Fruit fly (Drosophila melanogaster): ENCODE results near the gene CG8173.

Gene CG8173

DNA sequence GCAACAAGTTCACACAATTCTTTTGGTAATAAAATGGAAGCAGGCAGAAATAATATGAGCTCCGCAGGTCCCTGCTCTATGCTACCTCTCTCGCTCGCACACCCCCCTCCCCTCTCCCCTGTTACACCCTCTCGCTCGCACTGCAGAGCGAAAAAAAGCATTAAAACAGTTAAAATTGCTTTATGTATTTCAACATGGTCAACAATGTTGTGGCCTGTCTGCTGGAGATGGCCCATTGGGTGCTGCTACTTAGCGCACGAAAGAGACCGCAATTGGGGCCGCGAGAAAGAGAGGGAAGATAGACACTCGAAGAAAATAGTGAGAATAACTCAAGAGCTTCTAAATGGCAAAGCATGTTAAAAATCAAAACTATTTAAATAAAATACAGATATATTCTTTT lies 18.9 kb upstream of the CG8173 start:
- TF ChIP-seq CG13204 (GFP tag; optimal IDR thresholded peaks at IDR 0.05): no peak
- TF ChIP-seq CG14655 (GFP tag; optimal IDR thresholded peaks at IDR 0.05): peak; percentile 32
- TF ChIP-seq CG9948 (tag; optimal IDR thresholded peaks at IDR 0.05): peak; percentile 13
- peak; percentile 25 for TF ChIP-seq CG8159 (tag; optimal IDR thresholded peaks at IDR 0.05)

DNA sequence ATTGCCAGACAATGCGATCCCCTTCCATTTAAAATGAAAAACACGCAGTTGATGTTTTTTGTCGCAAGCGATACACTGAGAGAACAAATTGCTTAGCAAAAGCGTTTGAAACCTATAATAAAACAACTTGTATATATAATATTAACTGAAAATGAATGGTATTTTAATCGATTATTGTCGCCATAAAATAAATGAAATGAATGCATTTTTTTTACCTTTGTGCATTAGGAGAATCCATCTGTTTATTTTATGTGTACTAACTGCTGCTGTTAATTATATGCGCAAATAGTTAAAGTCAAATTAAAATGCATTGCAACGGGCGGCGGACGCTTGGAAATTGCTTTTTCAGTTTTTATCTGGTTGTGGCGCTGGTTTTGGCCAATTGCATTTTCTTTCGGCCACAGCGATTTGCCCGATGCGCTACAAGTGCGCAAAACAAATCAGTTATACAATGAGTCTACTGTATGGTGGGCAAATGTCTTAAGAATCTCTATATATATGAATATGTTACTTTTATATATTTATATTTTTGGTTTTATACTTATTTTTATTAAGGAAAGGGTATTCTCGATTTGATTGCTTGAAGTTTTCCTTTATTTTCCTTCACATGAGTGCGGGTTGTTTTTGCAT lies 17.2 kb upstream of the CG8173 start:
- TF ChIP-seq CG17806 (tag; optimal IDR thresholded peaks at IDR 0.05) (peak; percentile 57), gl (tag; optimal IDR thresholded peaks at IDR 0.05) (no peak), EcR (GFP tag; optimal IDR thresholded peaks at IDR 0.05) (no peak), CG14655 (GFP tag; optimal IDR thresholded peaks at IDR 0.05) (peak; percentile 62), rn (GFP tag; IDR thresholded peaks at IDR 0.05) (peak; percentile 17; the same call in 1 of the 2 replicates), CG12605 (GFP tag; IDR thresholded peaks at IDR 0.05) (no peak; the same call in none of the 2 replicates), CG34367 (tag; optimal IDR thresholded peaks at IDR 0.05) (peak; percentile 19), CG15710 (tag; optimal IDR thresholded peaks at IDR 0.05) (peak; percentile 65), CG13204 (GFP tag; optimal IDR thresholded peaks at IDR 0.05) (no peak), Pif1A (GFP tag; optimal IDR thresholded peaks at IDR 0.05) (peak; percentile 41), CG10348 (GFP tag; IDR thresholded peaks at IDR 0.05) (no peak), CG9948 (tag; optimal IDR thresholded peaks at IDR 0.05) (peak; percentile 46), CG8159 (tag; optimal IDR thresholded peaks at IDR 0.05) (peak; percentile 69), D1 (tag; optimal IDR thresholded peaks at IDR 0.05) (no peak), CG8301 (tag; optimal IDR thresholded peaks at IDR 0.05) (peak; percentile 55), Ets98B (GFP tag; IDR thresholded peaks at IDR 0.05) (peak; percentile 62), Pif1B (GFP tag; optimal IDR thresholded peaks at IDR 0.05) (peak; percentile 27), Snoo (tag; optimal IDR thresholded peaks at IDR 0.05) (no peak), CG4496 (GFP tag; IDR thresholded peaks at IDR 0.05) (peak; percentile 81), CG32121 (GFP tag; IDR thresholded peaks at IDR 0.05) (peak; percentile 69; the same call in 1 of the 2 replicates), fd96Ca (GFP tag; IDR thresholded peaks at IDR 0.05) (peak; percentile 82)

DNA sequence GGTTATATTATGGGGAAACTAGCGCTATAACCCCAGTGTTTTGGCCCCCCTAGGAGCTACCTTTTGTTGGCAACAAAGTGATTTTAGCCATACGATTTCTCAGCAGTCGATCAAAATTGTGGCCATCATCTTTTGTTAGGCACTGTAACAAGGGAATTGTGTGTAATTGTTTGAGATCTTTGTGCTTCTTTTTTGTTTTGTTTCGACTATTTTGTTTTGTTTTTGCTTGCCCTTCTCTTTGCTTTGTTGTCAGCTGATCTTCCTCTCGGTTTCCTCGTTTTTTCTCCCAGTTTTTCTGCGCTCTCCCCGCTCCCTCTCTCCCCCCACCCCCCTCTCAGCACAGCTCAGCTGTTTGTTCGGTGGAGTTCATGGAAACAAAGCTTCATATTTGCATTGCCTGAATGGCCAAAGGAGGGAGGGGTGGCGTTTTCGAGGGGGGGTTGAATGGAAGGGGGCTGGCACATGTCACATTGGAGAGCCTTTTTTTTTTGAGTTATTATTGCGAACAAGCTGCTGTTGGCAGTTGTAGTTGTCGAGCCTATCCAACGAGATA lies 16.6 kb upstream of the CG8173 start:
- no peak for TF ChIP-seq rn (GFP tag; IDR thresholded peaks at IDR 0.05)
- TF ChIP-seq EcR (GFP tag; optimal IDR thresholded peaks at IDR 0.05): peak; percentile 90
- TF ChIP-seq CG8159 (tag; optimal IDR thresholded peaks at IDR 0.05): peak; percentile 57
- peak; percentile 81 for TF ChIP-seq gl (tag; optimal IDR thresholded peaks at IDR 0.05)
- TF ChIP-seq CG17806 (tag; optimal IDR thresholded peaks at IDR 0.05): peak; percentile 46
- TF ChIP-seq CG8301 (tag; optimal IDR thresholded peaks at IDR 0.05): peak; percentile 20
- 0 out of 2 replicates have a peak, but pooled peaks have one; percentile 8 for TF ChIP-seq CG32121 (GFP tag; IDR thresholded peaks at IDR 0.05)
- TF ChIP-seq CG10348 (GFP tag; IDR thresholded peaks at IDR 0.05): no peak
- peak; percentile 34 for TF ChIP-seq CG15710 (tag; optimal IDR thresholded peaks at IDR 0.05)
- TF ChIP-seq CG14655 (GFP tag; optimal IDR thresholded peaks at IDR 0.05): no peak
- no peak for TF ChIP-seq CG34367 (tag; optimal IDR thresholded peaks at IDR 0.05)
- TF ChIP-seq CG13204 (GFP tag; optimal IDR thresholded peaks at IDR 0.05): no peak
- no peak for TF ChIP-seq Pif1A (GFP tag; optimal IDR thresholded peaks at IDR 0.05)
- TF ChIP-seq D1 (tag; optimal IDR thresholded peaks at IDR 0.05): no peak
- TF ChIP-seq fd96Ca (GFP tag; IDR thresholded peaks at IDR 0.05): peak; percentile 51; the same call in 1 of the 3 replicates
- peak; percentile 77 for TF ChIP-seq CG12605 (GFP tag; IDR thresholded peaks at IDR 0.05)
- TF ChIP-seq Ets98B (GFP tag; IDR thresholded peaks at IDR 0.05): no peak
- TF ChIP-seq CG9948 (tag; optimal IDR thresholded peaks at IDR 0.05): no peak
- no peak for TF ChIP-seq Snoo (tag; optimal IDR thresholded peaks at IDR 0.05)
- TF ChIP-seq Pif1B (GFP tag; optimal IDR thresholded peaks at IDR 0.05): no peak
- no peak for TF ChIP-seq CG4496 (GFP tag; IDR thresholded peaks at IDR 0.05)

DNA sequence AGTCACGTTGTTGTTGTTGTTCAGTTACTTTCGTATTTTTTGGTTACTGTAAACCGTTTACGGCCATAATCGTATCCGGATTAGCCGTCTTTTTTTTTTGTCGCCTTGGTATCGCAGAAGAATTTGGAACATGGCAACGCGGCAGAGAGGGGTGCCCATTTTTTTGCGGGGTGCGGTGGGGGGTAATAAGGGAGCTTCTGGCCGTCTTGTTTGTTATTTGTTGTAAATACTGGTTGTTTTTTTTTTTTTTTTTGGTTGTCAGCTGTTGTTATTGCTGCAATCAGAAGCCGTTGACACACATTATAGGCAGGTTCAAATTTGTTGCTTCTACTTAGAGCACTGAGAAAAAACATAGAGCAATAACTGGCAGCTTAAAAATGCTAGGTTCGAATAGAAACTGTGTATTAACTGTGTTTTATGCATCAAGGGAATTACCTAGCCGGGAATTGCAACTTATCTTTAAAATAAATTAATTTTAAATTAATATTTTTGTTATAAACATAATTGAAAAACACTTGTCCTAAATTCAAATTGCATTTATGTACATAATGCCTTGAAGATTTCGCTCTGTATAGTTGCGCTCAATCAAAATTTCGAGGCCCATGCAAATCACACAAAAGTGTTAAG lies 14.9 kb upstream of the CG8173 start:
- no peak for TF ChIP-seq fd96Ca (GFP tag; IDR thresholded peaks at IDR 0.05)
- TF ChIP-seq CG14655 (GFP tag; optimal IDR thresholded peaks at IDR 0.05): no peak
- peak; percentile 38; the same call in 1 of the 2 replicates for TF ChIP-seq CG32121 (GFP tag; IDR thresholded peaks at IDR 0.05)
- TF ChIP-seq EcR (GFP tag; optimal IDR thresholded peaks at IDR 0.05): no peak

DNA sequence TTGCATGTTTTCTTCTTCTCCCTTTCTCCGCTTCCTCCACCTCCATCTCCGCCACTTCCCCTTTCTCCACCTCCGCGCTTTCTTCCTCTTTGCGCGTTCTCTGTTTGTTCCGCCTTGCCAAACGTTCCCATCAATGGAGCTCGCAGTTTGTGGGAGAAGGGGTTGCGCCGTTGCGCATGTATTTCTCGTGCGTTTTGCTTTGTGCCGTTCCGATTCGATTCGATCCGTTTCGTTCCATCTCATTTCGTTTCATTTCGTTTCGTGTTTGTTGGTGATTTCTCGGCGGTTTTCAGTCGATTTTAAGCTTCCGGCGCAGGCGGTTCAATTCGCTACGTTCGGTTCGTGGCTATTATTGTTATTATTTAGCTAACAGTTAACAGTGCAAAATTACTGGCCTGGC lies 13.5 kb upstream of the CG8173 start:
- TF ChIP-seq fd96Ca (GFP tag; IDR thresholded peaks at IDR 0.05) (no peak), gl (tag; optimal IDR thresholded peaks at IDR 0.05) (no peak), CG32121 (GFP tag; IDR thresholded peaks at IDR 0.05) (peak; percentile 47), CG10348 (GFP tag; IDR thresholded peaks at IDR 0.05) (no peak), CG13204 (GFP tag; optimal IDR thresholded peaks at IDR 0.05) (peak; percentile 46), Ets98B (GFP tag; IDR thresholded peaks at IDR 0.05) (peak; percentile 45; the same call in 1 of the 2 replicates), Pif1B (GFP tag; optimal IDR thresholded peaks at IDR 0.05) (peak; percentile 12), CG12605 (GFP tag; IDR thresholded peaks at IDR 0.05) (peak; percentile 40; the same call in 1 of the 2 replicates), EcR (GFP tag; optimal IDR thresholded peaks at IDR 0.05) (peak; percentile 11), CG8301 (tag; optimal IDR thresholded peaks at IDR 0.05) (no peak), Snoo (tag; optimal IDR thresholded peaks at IDR 0.05) (peak; percentile 4), CG4496 (GFP tag; IDR thresholded peaks at IDR 0.05) (peak; percentile 16; the same call in 1 of the 3 replicates), CG14655 (GFP tag; optimal IDR thresholded peaks at IDR 0.05) (peak; percentile 3)

Measured in whole organism, pupa.